Fruit fly (Drosophila melanogaster): ENCODE data around the gene kl-5.
"Not testable (repeated sequence)": the region's sequence is repeated elsewhere in the genome, so short reads cannot be mapped to it uniquely, and the experiment has no call there.

DNA sequence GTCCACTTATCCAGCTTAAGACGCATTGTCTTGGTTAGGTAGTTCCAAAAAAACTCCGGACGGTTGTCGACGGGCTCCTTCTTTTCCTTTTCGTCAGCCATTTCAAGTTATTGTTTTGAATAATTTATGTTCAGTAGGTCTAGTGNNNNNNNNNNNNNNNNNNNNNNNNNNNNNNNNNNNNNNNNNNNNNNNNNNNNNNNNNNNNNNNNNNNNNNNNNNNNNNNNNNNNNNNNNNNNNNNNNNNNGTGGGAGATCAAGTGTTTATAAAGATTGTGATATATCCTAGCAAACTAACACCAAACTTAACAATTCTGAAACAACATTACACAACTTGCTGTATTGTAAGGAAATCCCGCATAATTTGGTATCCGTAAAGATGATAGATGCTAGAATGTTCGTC lies at the start of gene kl-5:
- TF ChIP-seq pan, psq, CG8478, Dll (optimal IDR thresholded peaks at IDR 0.05): not testable (repeated sequence)

Measured in whole organism.